Worm (Caenorhabditis elegans): ENCODE measurements around the gene uev-2.

ce11 chrIII:5564325-5564724, 18.6 kb upstream of the uev-2 start:
- TF ChIP-seq him-1 (tag; optimal IDR thresholded peaks at IDR 0.05) (no peak), W03F9.2 (tag; optimal IDR thresholded peaks at IDR 0.05) (no peak), dao-5 (tag; optimal IDR thresholded peaks at IDR 0.05) (no peak)

Measured in whole organism, L4/young adult.